Fruit fly (Drosophila melanogaster) whole organism, wandering third instar larva: Measurements from ENCODE around the gene Ir8a.

Experiments
- Abd-B ChIP-seq: fragments of >200 bp; optimal IDR thresholded peaks from 2 replicates; lab custom pipeline; 2017; ENCODE audit warnings: missing biosample characterization, missing genetic modification characterization
- CG9705 ChIP-seq: fragments of 200-800 bp; sonication (Bioruptor generic); optimal IDR thresholded peaks from 2 replicates; lab custom pipeline; 2018; ENCODE audit warnings: missing biosample characterization, mild to moderate bottlenecking, missing genetic modification characterization
- CrebA ChIP-seq: fragments of 200-800 bp; sonication (Bioruptor generic); optimal IDR thresholded peaks from 2 replicates; lab custom pipeline; 2016; ENCODE audit warnings: missing biosample characterization, mild to moderate bottlenecking, missing genetic modification characterization, borderline replicate concordance
- Dfd ChIP-seq: fragments of >200 bp; optimal IDR thresholded peaks from 2 replicates; lab custom pipeline; 2017; ENCODE audit warnings: missing biosample characterization, missing genetic modification characterization
- Dif ChIP-seq: fragments of 200-275, 200-300 bp; sonication (Bioruptor generic); optimal IDR thresholded peaks from 2 replicates; lab custom pipeline; 2018; ENCODE audit warnings: missing biosample characterization, missing genetic modification characterization; ENCODE audit not compliant: partially characterized antibody
- GATAd ChIP-seq: sonication (Bioruptor generic); optimal IDR thresholded peaks from 2 replicates; lab custom pipeline; 2016; ENCODE audit warnings: missing biosample characterization, missing genetic modification characterization
- HLH106 ChIP-seq: fragments of 200-800 bp; optimal IDR thresholded peaks from 3 replicates; lab custom pipeline; 2019; ENCODE audit warnings: missing biosample characterization, mild to moderate bottlenecking, missing genetic modification characterization, moderate library complexity
- Hnf4 ChIP-seq: fragments of 200-800 bp; sonication (Bioruptor generic); optimal IDR thresholded peaks from 2 replicates; lab custom pipeline; 2016; ENCODE audit warnings: missing biosample characterization, mild to moderate bottlenecking, missing genetic modification characterization
- Hr78 ChIP-seq: fragments of >200 bp; optimal IDR thresholded peaks from 2 replicates; lab custom pipeline; 2017; ENCODE audit warnings: missing biosample characterization, missing genetic modification characterization
- Hr83 ChIP-seq: fragments of 200-300 bp; sonication (Bioruptor generic); optimal IDR thresholded peaks from 2 replicates; lab custom pipeline; 2016; ENCODE audit warnings: missing biosample characterization, mild to moderate bottlenecking, missing genetic modification characterization, moderate library complexity; ENCODE audit not compliant: poor library complexity, severe bottlenecking
- Jra ChIP-seq: sonication (Bioruptor generic); optimal IDR thresholded peaks from 2 replicates; lab custom pipeline; 2016; ENCODE audit warnings: missing biosample characterization, missing genetic modification characterization
- Mio ChIP-seq: sonication (Bioruptor generic); optimal IDR thresholded peaks from 2 replicates; lab custom pipeline; 2016; ENCODE audit warnings: missing biosample characterization, missing genetic modification characterization
- Myc ChIP-seq: fragments of >200 bp; optimal IDR thresholded peaks from 2 replicates; lab custom pipeline; 2017
- N ChIP-seq: fragments of >200 bp; optimal IDR thresholded peaks from 2 replicates; lab custom pipeline; 2018; ENCODE audit warnings: missing biosample characterization, missing external identifiers, missing genetic modification characterization
- Rel ChIP-seq, 2 experiments: fragments of 200-800 bp; sonication (Bioruptor generic) in 1 of 2; optimal IDR thresholded peaks; 2 replicates in 1 of 2; 3 replicates in 1 of 2; lab custom pipeline; 2016 to 2019; ENCODE audit warnings: mild to moderate bottlenecking in 2 of 2, missing biosample characterization in 2 of 2, missing genetic modification characterization in 2 of 2, moderate library complexity in 1 of 2
- Sp1 ChIP-seq: fragments of 200-800 bp; sonication (Bioruptor generic); optimal IDR thresholded peaks from 3 replicates; lab custom pipeline; 2019; ENCODE audit warnings: missing biosample characterization, mild to moderate bottlenecking, missing genetic modification characterization, moderate library complexity
- Vsx2 ChIP-seq: fragments of 200-300, 225-300 bp; sonication (Bioruptor generic); optimal IDR thresholded peaks from 2 replicates; lab custom pipeline; 2018; ENCODE audit warnings: missing biosample characterization, missing genetic modification characterization; ENCODE audit not compliant: partially characterized antibody
- br ChIP-seq: fragments of 200-800 bp; sonication (Bioruptor generic); optimal IDR thresholded peaks from 2 replicates; lab custom pipeline; 2016; ENCODE audit warnings: missing biosample characterization, missing genetic modification characterization
- brk ChIP-seq: fragments of 200-800 bp; sonication (Bioruptor generic); optimal IDR thresholded peaks from 2 replicates; lab custom pipeline; 2016; ENCODE audit warnings: missing biosample characterization, mild to moderate bottlenecking, missing genetic modification characterization
- dl ChIP-seq, 2 experiments: fragments of 175-275, 200-275 bp in 1 of 2; fragments of 200-275 bp in 1 of 2; sonication (Bioruptor generic); optimal IDR thresholded peaks; lab custom pipeline; 2018; ENCODE audit warnings: mild to moderate bottlenecking in 2 of 2, missing biosample characterization in 2 of 2, missing genetic modification characterization in 2 of 2, moderate library complexity in 2 of 2; ENCODE audit not compliant: partially characterized antibody in 2 of 2, insufficient read depth in 1 of 2
- dmrt93B ChIP-seq: fragments of 200-800 bp; sonication (Bioruptor generic); optimal IDR thresholded peaks from 2 replicates; lab custom pipeline; 2018; ENCODE audit warnings: missing biosample characterization, mild to moderate bottlenecking, missing genetic modification characterization
- dsf ChIP-seq: sonication (Bioruptor generic); optimal IDR thresholded peaks from 2 replicates; lab custom pipeline; 2016; ENCODE audit warnings: missing biosample characterization, missing genetic modification characterization, borderline replicate concordance
- ey ChIP-seq: fragments of 200-800 bp; sonication (Bioruptor generic); optimal IDR thresholded peaks from 2 replicates; lab custom pipeline; 2016; ENCODE audit warnings: missing biosample characterization, missing genetic modification characterization
- fru ChIP-seq: fragments of 200-800 bp; sonication (Bioruptor generic); optimal IDR thresholded peaks from 3 replicates; lab custom pipeline; 2016; ENCODE audit warnings: missing biosample characterization, mild to moderate bottlenecking, missing genetic modification characterization
- h ChIP-seq: fragments of 200-800 bp; sonication (Bioruptor generic); optimal IDR thresholded peaks from 3 replicates; lab custom pipeline; 2016; ENCODE audit warnings: missing biosample characterization, mild to moderate bottlenecking, missing genetic modification characterization
- jim ChIP-seq: fragments of 175-275, 200-325 bp; sonication (Bioruptor generic); optimal IDR thresholded peaks from 2 replicates; lab custom pipeline; 2016; ENCODE audit warnings: missing biosample characterization, mild to moderate bottlenecking, missing genetic modification characterization
- lola ChIP-seq: fragments of >200 bp; optimal IDR thresholded peaks from 2 replicates; lab custom pipeline; 2017; ENCODE audit warnings: missing biosample characterization, missing genetic modification characterization
- pan ChIP-seq: fragments of >200 bp; optimal IDR thresholded peaks from 2 replicates; lab custom pipeline; 2017
- psq ChIP-seq: fragments of 200-800 bp; sonication (Bioruptor generic); optimal IDR thresholded peaks from 3 replicates; lab custom pipeline; 2017; ENCODE audit warnings: missing biosample characterization, mild to moderate bottlenecking, missing genetic modification characterization, moderate library complexity
- rgr ChIP-seq: fragments of 200-800 bp; sonication (Bioruptor generic); optimal IDR thresholded peaks from 3 replicates; lab custom pipeline; 2016; ENCODE audit warnings: missing biosample characterization, mild to moderate bottlenecking, missing genetic modification characterization
- sv ChIP-seq: fragments of 200-800 bp; sonication (Bioruptor generic); optimal IDR thresholded peaks from 3 replicates; lab custom pipeline; 2016; ENCODE audit warnings: missing biosample characterization, missing genetic modification characterization
- usp ChIP-seq: fragments of >200 bp; optimal IDR thresholded peaks from 2 replicates; lab custom pipeline; 2017; ENCODE audit warnings: missing biosample characterization, missing genetic modification characterization
- woc ChIP-seq: sonication (Bioruptor generic); optimal IDR thresholded peaks from 2 replicates; lab custom pipeline; 2016; ENCODE audit warnings: missing biosample characterization, mild to moderate bottlenecking, missing genetic modification characterization

Ir8a gene

DNA sequence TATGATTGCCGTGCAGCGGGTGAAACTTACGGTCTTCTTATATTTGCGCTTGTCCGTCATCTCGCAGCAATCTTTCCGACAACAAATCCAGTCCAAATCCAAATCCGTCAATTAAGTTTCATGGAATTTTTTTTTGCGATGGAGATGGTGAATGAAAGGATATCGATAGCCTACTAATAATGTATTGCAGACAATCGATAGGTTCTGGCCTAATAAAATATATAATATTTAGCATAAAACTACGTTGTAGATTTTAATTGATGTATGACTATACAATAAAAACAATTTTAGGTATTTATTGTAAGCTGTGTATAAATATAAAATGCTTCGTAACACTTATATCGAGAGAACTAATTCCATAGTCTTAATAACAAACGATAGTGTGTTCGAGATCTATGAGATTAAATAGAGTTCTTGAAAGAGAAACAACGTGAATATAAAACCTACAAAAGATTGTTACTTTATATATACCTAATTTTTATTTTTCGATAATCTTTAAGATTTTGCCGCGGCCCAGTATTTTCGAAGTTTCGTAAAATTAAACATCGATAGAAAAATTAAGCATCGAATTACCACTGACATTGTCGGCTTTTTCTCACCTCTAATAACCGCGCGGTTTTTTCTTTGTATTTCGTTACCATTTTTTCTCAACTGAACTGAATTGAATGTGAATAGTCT, 36.6 kb upstream of the Ir8a start, which contains the start of the genes Cfp1 and Aladin:
Gene Cfp1, minus strand, starts transcription at position 131 of the 678 bp plus-strand sequence.
Gene Aladin, plus strand, starts transcription at position 584 of the 678 bp plus-strand sequence.
- TF ChIP-seq N (GFP tag; lab: Kevin White, UChicago) (no peak), dmrt93B (GFP tag; lab: Kevin White, UChicago) (no peak), Mio (GFP tag; lab: Kevin White, UChicago) (no peak), rgr (GFP tag; lab: Kevin White, UChicago) (no peak), Sp1 (GFP tag; lab: Kevin White, UChicago) (no peak), Jra (GFP tag; lab: Kevin White, UChicago) (no peak), fru (no peak), Abd-B (no peak), brk (GFP tag; lab: Kevin White, UChicago) (no peak), Vsx2 (no peak), Myc (lab: Kevin White, UChicago) (no peak), br (no peak), CrebA (no peak), dsf (GFP tag; lab: Kevin White, UChicago) (no peak), lola (GFP tag; lab: Kevin White, UChicago) (no peak), ey (GFP tag; lab: Kevin White, UChicago) (no peak), HLH106 (tag; lab: Kevin White, UChicago) (no peak)

- no peak for TF ChIP-seq fru
- TF ChIP-seq Mio (GFP tag; lab: Kevin White, UChicago), result no peak
- no peak for TF ChIP-seq sv (GFP tag; lab: Kevin White, UChicago)
- no peak for TF ChIP-seq usp
These were observed 33.4 kb upstream of the Ir8a start, which contains the start of gene CG17440 for dm6 chrX:9269825-9270224. CG17440 (minus strand) TSS chrX:9269925.

- TF ChIP-seq Jra (GFP tag; lab: Kevin White, UChicago) (no peak), Mio (GFP tag; lab: Kevin White, UChicago) (no peak), Hr83 (GFP tag; lab: Kevin White, UChicago) (no peak), h (no peak), woc (GFP tag; lab: Kevin White, UChicago) (no peak), usp (no peak), sv (GFP tag; lab: Kevin White, UChicago) (no peak), brk (GFP tag; lab: Kevin White, UChicago) (no peak), Abd-B (no peak), Rel (GFP tag; optimal IDR thresholded peaks at IDR 0.05; lab: Kevin White, UChicago) (no peak), Rel (tag; optimal IDR thresholded peaks at IDR 0.05; lab: Kevin White, UChicago) (no peak), dsf (GFP tag; lab: Kevin White, UChicago) (no peak), Dif (GFP tag; lab: Kevin White, UChicago) (no peak), N (GFP tag; lab: Kevin White, UChicago) (no peak), CG9705 (GFP tag; lab: Kevin White, UChicago) (no peak), jim (GFP tag; lab: Kevin White, UChicago) (no peak), HLH106 (tag; lab: Kevin White, UChicago) (no peak), dl (GFP tag; optimal IDR thresholded peaks at IDR 0.05; lab: Kevin White, UChicago; ENCODE audit: insufficient read depth in 1 of 2, partially characterized antibody in 2 of 2) (no peak), lola (GFP tag; lab: Kevin White, UChicago) (no peak), Sp1 (GFP tag; lab: Kevin White, UChicago) (no peak), rgr (GFP tag; lab: Kevin White, UChicago) (no peak)
These were observed 31.2 kb upstream of the Ir8a start, which contains the start of gene Erk7 for dm6 chrX:9267598-9267997. Erk7 (minus strand) TSS chrX:9267698.

dm6 chrX:9266082-9266481, 29.7 kb upstream of the Ir8a start:
- TF ChIP-seq dl (GFP tag; optimal IDR thresholded peaks at IDR 0.05; lab: Kevin White, UChicago; ENCODE audit: insufficient read depth in 1 of 2, partially characterized antibody in 2 of 2) (no peak), rgr (GFP tag; lab: Kevin White, UChicago) (no peak)

dm6 chrX:9255964-9256520, 19.7 kb upstream of the Ir8a start, which contains the start of gene ric8a:
ric8a (plus strand) TSS chrX:9256168.
- TF ChIP-seq jim (GFP tag; lab: Kevin White, UChicago), result no peak
- no peak for TF ChIP-seq Jra (GFP tag; lab: Kevin White, UChicago)
- peak; percentile 15 for TF ChIP-seq Hr83 (GFP tag; lab: Kevin White, UChicago)
- TF ChIP-seq Dif (GFP tag; lab: Kevin White, UChicago), result no peak
- TF ChIP-seq psq (GFP tag; lab: Kevin White, UChicago), result no peak
- no peak for TF ChIP-seq Dfd (GFP tag; lab: Kevin White, UChicago)
- peak; percentile 8 for TF ChIP-seq h
- TF ChIP-seq pan, result no peak
- no peak for TF ChIP-seq CrebA
- no peak for TF ChIP-seq GATAd
- TF ChIP-seq brk (GFP tag; lab: Kevin White, UChicago), result no peak
- no peak for TF ChIP-seq Hr78 (GFP tag; lab: Kevin White, UChicago)
- TF ChIP-seq usp, result no peak
- no peak for TF ChIP-seq lola (GFP tag; lab: Kevin White, UChicago)
- TF ChIP-seq Rel (GFP tag; optimal IDR thresholded peaks at IDR 0.05; lab: Kevin White, UChicago), result no peak
- TF ChIP-seq Rel (tag; optimal IDR thresholded peaks at IDR 0.05; lab: Kevin White, UChicago), result no peak
- no peak for TF ChIP-seq CG9705 (GFP tag; lab: Kevin White, UChicago)
- no peak for TF ChIP-seq Mio (GFP tag; lab: Kevin White, UChicago)
- TF ChIP-seq woc (GFP tag; lab: Kevin White, UChicago), result peak; percentile 7
- TF ChIP-seq rgr (GFP tag; lab: Kevin White, UChicago), result peak; percentile 27
- TF ChIP-seq HLH106 (tag; lab: Kevin White, UChicago), result peak; percentile 30
- no peak for TF ChIP-seq dmrt93B (GFP tag; lab: Kevin White, UChicago)
- TF ChIP-seq Hnf4, result no peak
- no peak for TF ChIP-seq sv (GFP tag; lab: Kevin White, UChicago)
- no peak for TF ChIP-seq fru
